Fruit fly (Drosophila melanogaster) S2 (cell line): ENCODE results near the gene Cyp313b1.

Source experiments
- CG8478 ChIP-seq: fragments of >200 bp; optimal IDR thresholded peaks from 2 replicates; lab custom pipeline; 2018
- CTCF ChIP-seq, 2 experiments: fragments of >200 bp; optimal IDR thresholded peaks; 2 replicates each; lab custom pipeline; 2018

dm6 chr3R:8684328-8685177, 39.1 kb upstream of the Cyp313b1 start, which contains the start of gene CG44227:
- TF ChIP-seq CG8478 (no peak), CTCF (optimal IDR thresholded peaks at IDR 0.05; lab: Kevin White, UChicago) (no peak)
